Worm (Caenorhabditis elegans) whole organism, mixed stage, embryonic: ENCODE results near the gene ZC443.2.

ENCODE experiments used
- ces-1 ChIP-seq: fragments of 150-350 bp; optimal IDR thresholded peaks from 2 replicates; lab custom pipeline; 2014; ENCODE audit warnings: missing biosample characterization, missing genetic modification reagents, missing genetic modification characterization
- elt-3 ChIP-seq: fragments of 150-350 bp; optimal IDR thresholded peaks from 2 replicates; lab custom pipeline; 2014; ENCODE audit warnings: missing biosample characterization, missing genetic modification characterization
- pha-4 ChIP-seq: fragments of 150-350 bp; optimal IDR thresholded peaks from 2 replicates; lab custom pipeline; 2018; ENCODE audit warnings: missing biosample characterization, missing genetic modification reagents, missing genetic modification characterization
- snpc-4 ChIP-seq: fragments of 150-350 bp; optimal IDR thresholded peaks from 2 replicates; lab custom pipeline; 2014; ENCODE audit warnings: missing biosample characterization, missing genetic modification characterization

DNA sequence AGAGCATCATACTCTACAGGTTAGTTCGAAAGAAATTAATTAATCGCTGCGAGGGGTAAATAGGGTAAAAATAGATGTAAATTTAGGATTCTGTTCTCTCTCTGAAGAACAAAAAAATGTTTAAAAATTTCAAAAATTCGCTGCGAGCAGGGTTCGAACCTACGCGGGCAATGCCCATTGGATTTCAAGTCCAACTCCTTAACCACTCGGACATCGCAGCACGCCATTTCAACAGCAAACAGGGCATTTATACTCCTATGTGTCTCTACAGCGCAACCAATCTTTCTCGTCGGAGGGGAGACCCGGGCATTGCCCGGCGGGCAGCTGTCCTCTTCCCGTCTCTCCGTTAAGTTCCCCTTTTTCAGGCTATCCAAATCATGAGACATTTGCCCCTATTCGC lies 30.7 kb downstream of the ZC443.2 start:
- TF ChIP-seq snpc-4 (tag; lab: Kevin White, UChicago) (no peak), pha-4 (peak; percentile 62), ces-1 (GFP tag; lab: Kevin White, UChicago) (no peak), elt-3 (tag; lab: Kevin White, UChicago) (peak; percentile 8)
